Worm (Caenorhabditis elegans) whole organism, late embryonic: Measurements from ENCODE around the gene Y38H8A.7.

Experiments
- K02D7.2 ChIP-seq: sonication (generic microtip); optimal IDR thresholded peaks from 2 replicates; lab custom pipeline; 2017; ENCODE audit warnings: mild to moderate bottlenecking, missing genetic modification characterization, missing compliant biosample characterization
- T23F11.4 ChIP-seq: fragments of 200-800 bp; sonication (Bioruptor generic); optimal IDR thresholded peaks from 2 replicates; lab custom pipeline; 2018; ENCODE audit warnings: mild to moderate bottlenecking, missing genetic modification characterization, missing compliant biosample characterization
- Y22D7AL.16 ChIP-seq: sonication (generic microtip); optimal IDR thresholded peaks from 2 replicates; lab custom pipeline; 2016; ENCODE audit warnings: missing genetic modification characterization, missing compliant biosample characterization
- ama-1 ChIP-seq: fragments of 150-350 bp; optimal IDR thresholded peaks from 2 replicates; lab custom pipeline; 2014
- ceh-18 ChIP-seq: sonication (generic microtip); optimal IDR thresholded peaks from 2 replicates; lab custom pipeline; 2016; ENCODE audit warnings: missing genetic modification characterization, missing compliant biosample characterization
- ceh-2 ChIP-seq: sonication (generic microtip); optimal IDR thresholded peaks from 2 replicates; lab custom pipeline; 2016; ENCODE audit warnings: missing genotype, missing genetic modification characterization, missing compliant biosample characterization
- ceh-22 ChIP-seq: sonication (generic microtip); optimal IDR thresholded peaks from 2 replicates; lab custom pipeline; 2017; ENCODE audit warnings: missing biosample characterization, missing genetic modification characterization
- ceh-30 ChIP-seq: fragments of 150-350 bp; optimal IDR thresholded peaks from 2 replicates; lab custom pipeline; 2014; ENCODE audit warnings: missing biosample characterization, missing genetic modification characterization
- ceh-34 ChIP-seq: sonication (generic microtip); optimal IDR thresholded peaks from 2 replicates; lab custom pipeline; 2016; ENCODE audit warnings: mild to moderate bottlenecking, missing genetic modification characterization, missing compliant biosample characterization
- ceh-48 ChIP-seq: sonication (generic microtip); optimal IDR thresholded peaks from 2 replicates; lab custom pipeline; 2016; ENCODE audit warnings: missing genetic modification characterization, inconsistent platforms, missing compliant biosample characterization
- ceh-6 ChIP-seq: fragments of 200-800 bp; sonication (Bioruptor generic); optimal IDR thresholded peaks from 2 replicates; lab custom pipeline; 2018; ENCODE audit warnings: mild to moderate bottlenecking, missing genetic modification characterization, missing compliant biosample characterization
- ceh-9 ChIP-seq: sonication (generic microtip); optimal IDR thresholded peaks from 2 replicates; lab custom pipeline; 2016; ENCODE audit warnings: mild to moderate bottlenecking, missing genetic modification characterization, inconsistent platforms, missing compliant biosample characterization
- dmd-4 ChIP-seq: sonication (generic microtip); optimal IDR thresholded peaks from 2 replicates; lab custom pipeline; 2016; ENCODE audit warnings: borderline replicate concordance, missing genetic modification characterization, missing compliant biosample characterization
- elt-2 ChIP-seq: sonication (generic microtip); optimal IDR thresholded peaks from 2 replicates; lab custom pipeline; 2016; ENCODE audit warnings: missing genetic modification reagents, missing genetic modification characterization, missing compliant biosample characterization
- ets-4 ChIP-seq: sonication (generic microtip); optimal IDR thresholded peaks from 2 replicates; lab custom pipeline; 2016; ENCODE audit warnings: missing genetic modification characterization, missing compliant biosample characterization
- eyg-1 ChIP-seq: sonication (generic microtip); optimal IDR thresholded peaks from 2 replicates; lab custom pipeline; 2016; ENCODE audit warnings: missing genotype, missing genetic modification characterization, missing compliant biosample characterization
- fax-1 ChIP-seq: sonication (generic microtip); optimal IDR thresholded peaks from 2 replicates; lab custom pipeline; 2016; ENCODE audit warnings: missing genotype, missing genetic modification characterization, missing compliant biosample characterization
- fkh-10 ChIP-seq: fragments of 150-350 bp; optimal IDR thresholded peaks from 2 replicates; lab custom pipeline; 2014; ENCODE audit warnings: missing biosample characterization, missing genetic modification reagents, missing genetic modification characterization
- fkh-6 ChIP-seq: sonication (generic microtip); optimal IDR thresholded peaks from 2 replicates; lab custom pipeline; 2016; ENCODE audit warnings: missing genetic modification characterization, missing compliant biosample characterization
- hlh-15 ChIP-seq: sonication (generic microtip); optimal IDR thresholded peaks from 2 replicates; lab custom pipeline; 2016; ENCODE audit warnings: missing genetic modification characterization, missing compliant biosample characterization
- hlh-30 ChIP-seq: sonication (generic microtip); optimal IDR thresholded peaks from 2 replicates; lab custom pipeline; 2017; ENCODE audit warnings: antibody characterized with exemption, missing genetic modification characterization, missing compliant biosample characterization; ENCODE audit not compliant: insufficient read depth
- hlh-6 ChIP-seq: sonication (generic microtip); optimal IDR thresholded peaks from 2 replicates; lab custom pipeline; 2016; ENCODE audit warnings: missing genotype, missing genetic modification characterization, missing compliant biosample characterization
- hlh-8 ChIP-seq: sonication (generic microtip); optimal IDR thresholded peaks from 2 replicates; lab custom pipeline; 2016; ENCODE audit warnings: missing genotype, missing genetic modification characterization, missing compliant biosample characterization
- lim-6 ChIP-seq: sonication (generic microtip); optimal IDR thresholded peaks from 2 replicates; lab custom pipeline; 2016; ENCODE audit warnings: missing genetic modification characterization, missing compliant biosample characterization
- madf-2 ChIP-seq: sonication (generic microtip); optimal IDR thresholded peaks from 2 replicates; lab custom pipeline; 2017; ENCODE audit warnings: missing genetic modification characterization, missing compliant biosample characterization
- mec-3 ChIP-seq: sonication (generic microtip); optimal IDR thresholded peaks from 2 replicates; lab custom pipeline; 2016; ENCODE audit warnings: borderline replicate concordance, missing genetic modification characterization, missing compliant biosample characterization
- nfya-1 ChIP-seq: sonication (generic microtip); optimal IDR thresholded peaks from 2 replicates; lab custom pipeline; 2017; ENCODE audit warnings: missing genetic modification characterization, mild to moderate bottlenecking, missing compliant biosample characterization, antibody characterized with exemption, moderate library complexity
- npax-4 ChIP-seq: sonication (generic microtip); optimal IDR thresholded peaks from 2 replicates; lab custom pipeline; 2016; ENCODE audit warnings: missing genetic modification characterization, missing compliant biosample characterization
- pag-3 ChIP-seq: sonication (generic microtip); optimal IDR thresholded peaks from 2 replicates; lab custom pipeline; 2016; ENCODE audit warnings: missing compliant biosample characterization, missing genetic modification characterization, borderline replicate concordance
- pat-9 ChIP-seq: fragments of 200-800 bp; sonication (Bioruptor generic); optimal IDR thresholded peaks from 2 replicates; lab custom pipeline; 2018; ENCODE audit warnings: mild to moderate bottlenecking, missing genetic modification characterization, moderate library complexity, missing compliant biosample characterization
- pha-4 ChIP-seq: fragments of 150-350 bp; optimal IDR thresholded peaks from 2 replicates; lab custom pipeline; 2018; ENCODE audit warnings: missing biosample characterization, missing genetic modification reagents, missing genetic modification characterization
- ref-2 ChIP-seq: sonication (generic microtip); optimal IDR thresholded peaks from 2 replicates; lab custom pipeline; 2016; ENCODE audit warnings: missing genetic modification characterization, missing compliant biosample characterization
- sox-2 ChIP-seq: fragments of 200-800 bp; sonication (Bioruptor generic); IDR thresholded peaks from 2 replicates; pipeline ENCODE4 v1.3.6; 2022; ENCODE audit warnings: missing genetic modification reagents, missing genetic modification characterization, missing compliant biosample characterization
- tbx-7 ChIP-seq: sonication (generic microtip); optimal IDR thresholded peaks from 2 replicates; lab custom pipeline; 2016; ENCODE audit warnings: missing genotype, missing genetic modification characterization, missing compliant biosample characterization
- unc-3 ChIP-seq, 2 experiments: fragments of 200-800 bp in 1 of 2; sonication (Bioruptor generic) in 1 of 2; sonication (generic microtip) in 1 of 2; conservative IDR thresholded peaks in 1 of 2; optimal IDR thresholded peaks in 1 of 2; 2 replicates each; pipeline versions ENCODE4 v1.3.6 to Lab custom; 2016 to 2022; ENCODE audit warnings: missing compliant biosample characterization in 2 of 2, missing genetic modification characterization in 2 of 2, missing genetic modification reagents in 1 of 2
- unc-42 ChIP-seq: sonication (generic microtip); optimal IDR thresholded peaks from 2 replicates; lab custom pipeline; 2016; ENCODE audit warnings: missing genotype, missing genetic modification characterization, missing compliant biosample characterization
- unc-55 ChIP-seq: sonication (generic microtip); optimal IDR thresholded peaks from 2 replicates; lab custom pipeline; 2017; ENCODE audit warnings: missing biosample characterization, missing genetic modification reagents, missing genetic modification characterization
- zip-5 ChIP-seq: sonication (generic microtip); optimal IDR thresholded peaks from 2 replicates; lab custom pipeline; 2016; ENCODE audit warnings: missing genetic modification characterization, missing compliant biosample characterization
- ztf-16 ChIP-seq: sonication (generic microtip); optimal IDR thresholded peaks from 2 replicates; lab custom pipeline; 2017; ENCODE audit warnings: missing genetic modification characterization, missing compliant biosample characterization

Gene Y38H8A.7

ce11 chrIV:13472011-13472410, 16.7 kb downstream of the Y38H8A.7 start, which contains the start of the genes ttbk-8.1 and Y38H8A.4:
Gene ttbk-8.1 (plus strand): TSS chrIV:13472311.
Gene Y38H8A.4 (minus strand): TSS chrIV:13472376.
- no peak for TF ChIP-seq elt-2 (tag; lab: Kevin White, UChicago)
- TF ChIP-seq ceh-22 = no peak
- no peak for TF ChIP-seq dmd-4 (tag; lab: Kevin White, UChicago)
- no peak for TF ChIP-seq T23F11.4 (GFP tag; lab: Kevin White, UChicago)
- no peak for TF ChIP-seq nfya-1 (tag; lab: Kevin White, UChicago)
- no peak for TF ChIP-seq ceh-34 (tag; lab: Kevin White, UChicago)
- no peak for TF ChIP-seq ceh-2 (tag; lab: Kevin White, UChicago)
- TF ChIP-seq ztf-16 (tag; lab: Kevin White, UChicago) = no peak
- TF ChIP-seq ceh-9 (tag; lab: Kevin White, UChicago) = no peak
- TF ChIP-seq ets-4 (tag; lab: Kevin White, UChicago) = no peak
- TF ChIP-seq unc-3 (GFP tag; conservative IDR thresholded peaks at IDR 0.05; lab: Robert Waterston, UW) = no peak
- TF ChIP-seq unc-3 (tag; optimal IDR thresholded peaks at IDR 0.05; lab: Kevin White, UChicago) = no peak
- no peak for TF ChIP-seq fax-1 (tag; lab: Kevin White, UChicago)

- TF ChIP-seq pat-9 (tag; lab: Kevin White, UChicago) (no peak), hlh-6 (tag; lab: Kevin White, UChicago) (no peak), unc-42 (tag; lab: Kevin White, UChicago) (no peak), hlh-8 (tag; lab: Kevin White, UChicago) (no peak), tbx-7 (tag; lab: Kevin White, UChicago) (no peak), K02D7.2 (no peak), hlh-30 (no peak), unc-3 (GFP tag; conservative IDR thresholded peaks at IDR 0.05; lab: Robert Waterston, UW) (no peak), unc-3 (tag; optimal IDR thresholded peaks at IDR 0.05; lab: Kevin White, UChicago) (no peak), pha-4 (tag; lab: Kevin White, UChicago) (no peak), eyg-1 (tag; lab: Kevin White, UChicago) (no peak), lim-6 (no peak), ama-1 (lab: Kevin White, UChicago) (no peak), unc-55 (GFP tag; lab: Kevin White, UChicago) (no peak), hlh-15 (no peak), fax-1 (tag; lab: Kevin White, UChicago) (no peak), ztf-16 (tag; lab: Kevin White, UChicago) (no peak), Y22D7AL.16 (tag; lab: Kevin White, UChicago) (no peak), ceh-22 (no peak), ref-2 (tag; lab: Kevin White, UChicago) (no peak)
These were observed 18.8 kb downstream of the Y38H8A.7 start, which contains the start of gene Y38H8A.2 for ce11 chrIV:13474132-13474531. Gene Y38H8A.2 (plus strand): TSS chrIV:13474432.

- TF ChIP-seq unc-3 (GFP tag; conservative IDR thresholded peaks at IDR 0.05; lab: Robert Waterston, UW) (no peak), unc-3 (tag; optimal IDR thresholded peaks at IDR 0.05; lab: Kevin White, UChicago) (no peak), mec-3 (tag; lab: Kevin White, UChicago) (no peak), sox-2 (GFP tag; lab: Robert Waterston, UW) (no peak), Y22D7AL.16 (tag; lab: Kevin White, UChicago) (no peak), unc-42 (tag; lab: Kevin White, UChicago) (no peak), zip-5 (tag; lab: Kevin White, UChicago) (no peak), ceh-18 (no peak), ceh-48 (no peak)
- TF ChIP-seq, all 69 proteins: peak for 0
These were observed 27.2 kb downstream of the Y38H8A.7 start, which contains the start of gene Y38H8A.1 for ce11 chrIV:13482469-13482868. Gene Y38H8A.1 (plus strand): TSS chrIV:13482769.

- TF ChIP-seq ceh-22 (no peak), dmd-4 (tag; lab: Kevin White, UChicago) (no peak), fax-1 (tag; lab: Kevin White, UChicago) (no peak), T23F11.4 (GFP tag; lab: Kevin White, UChicago) (no peak), npax-4 (no peak), madf-2 (tag; lab: Kevin White, UChicago) (no peak), ama-1 (lab: Kevin White, UChicago) (no peak), hlh-6 (tag; lab: Kevin White, UChicago) (no peak), ref-2 (tag; lab: Kevin White, UChicago) (no peak), pag-3 (tag; lab: Kevin White, UChicago) (no peak), lim-6 (no peak), ztf-16 (tag; lab: Kevin White, UChicago) (no peak), ceh-6 (GFP tag; lab: Kevin White, UChicago) (no peak), nfya-1 (tag; lab: Kevin White, UChicago) (no peak), ceh-30 (tag; lab: Kevin White, UChicago) (no peak), fkh-6 (tag; lab: Kevin White, UChicago) (no peak), ceh-18 (no peak), eyg-1 (tag; lab: Kevin White, UChicago) (no peak), fkh-10 (no peak)
These were observed 28.3 kb downstream of the Y38H8A.7 start for ce11 chrIV:13483596-13483995.
